Worm (Caenorhabditis elegans) whole organism, midembryonic: ENCODE results near the gene F41C3.8.

Experiments
- T22C8.4 ChIP-seq: fragments of 200-800 bp; sonication (Bioruptor generic); IDR thresholded peaks from 2 replicates; pipeline ENCODE4 v1.3.6; 2022; ENCODE audit warnings: missing genetic modification characterization, missing compliant biosample characterization
- cog-1 ChIP-seq: sonication (generic microtip); optimal IDR thresholded peaks from 2 replicates; lab custom pipeline; 2016; ENCODE audit warnings: missing genetic modification characterization, missing compliant biosample characterization
- flt-1 ChIP-seq: fragments of 200-800 bp; sonication (Bioruptor generic); IDR thresholded peaks from 2 replicates; pipeline ENCODE4 v1.3.6; 2022; ENCODE audit warnings: missing genetic modification characterization, missing compliant biosample characterization
- klf-2 ChIP-seq: fragments of 200-800 bp; sonication (Bioruptor generic); conservative IDR thresholded peaks from 2 replicates; pipeline ENCODE4 v1.3.6; 2022; ENCODE audit warnings: missing genetic modification reagents, missing genetic modification characterization, missing compliant biosample characterization
- med-1 ChIP-seq: sonication (generic microtip); optimal IDR thresholded peaks from 2 replicates; lab custom pipeline; 2017; ENCODE audit warnings: missing genetic modification characterization, mild to moderate bottlenecking, missing compliant biosample characterization, antibody characterized with exemption, missing genetic modification reagents; ENCODE audit not compliant: insufficient read depth
- ref-1 ChIP-seq: fragments of 200-800 bp; sonication (Bioruptor generic); conservative IDR thresholded peaks from 2 replicates; pipeline ENCODE4 v1.3.6; 2022; ENCODE audit warnings: missing genetic modification reagents, missing genetic modification characterization, missing compliant biosample characterization
- tab-1 ChIP-seq: fragments of 200-800 bp; sonication (Bioruptor generic); IDR thresholded peaks from 2 replicates; pipeline ENCODE4 v1.3.6; 2022; ENCODE audit warnings: missing genetic modification characterization, missing compliant biosample characterization
- ztf-23 ChIP-seq: fragments of 200-800 bp; sonication (Bioruptor generic); IDR thresholded peaks from 2 replicates; pipeline ENCODE4 v1.3.6; 2022; ENCODE audit warnings: missing genetic modification reagents, missing genetic modification characterization, missing compliant biosample characterization
- ztf-29 ChIP-seq: fragments of 200-800 bp; sonication (Bioruptor generic); IDR thresholded peaks from 2 replicates; pipeline ENCODE4 v1.3.6; 2022; ENCODE audit warnings: missing genetic modification reagents, missing genetic modification characterization, missing compliant biosample characterization

The F41C3.8 gene

ce11 chrII:4683693-4684092 is 32.2 kb upstream of the F41C3.8 start, which contains the start of gene sre-40:
TSS of gene sre-40 (minus strand) at chrII:4683793.
- TF ChIP-seq flt-1 (no peak), cog-1 (tag; lab: Kevin White, UChicago) (no peak), ztf-23 (GFP tag; lab: Robert Waterston, UW) (no peak), ztf-29 (GFP tag; lab: Robert Waterston, UW) (no peak), klf-2 (no peak), med-1 (GFP tag; lab: Kevin White, UChicago) (no peak), T22C8.4 (no peak), ref-1 (GFP tag; lab: Robert Waterston, UW) (no peak), tab-1 (GFP tag; lab: Robert Waterston, UW) (no peak)

- TF ChIP-seq tab-1 (GFP tag; lab: Robert Waterston, UW) (no peak), klf-2 (no peak), flt-1 (no peak), T22C8.4 (no peak), cog-1 (tag; lab: Kevin White, UChicago) (no peak), med-1 (GFP tag; lab: Kevin White, UChicago) (no peak), ztf-23 (GFP tag; lab: Robert Waterston, UW) (no peak)
Observed at ce11 chrII:4684852-4685251, 31.0 kb upstream of the F41C3.8 start.

DNA sequence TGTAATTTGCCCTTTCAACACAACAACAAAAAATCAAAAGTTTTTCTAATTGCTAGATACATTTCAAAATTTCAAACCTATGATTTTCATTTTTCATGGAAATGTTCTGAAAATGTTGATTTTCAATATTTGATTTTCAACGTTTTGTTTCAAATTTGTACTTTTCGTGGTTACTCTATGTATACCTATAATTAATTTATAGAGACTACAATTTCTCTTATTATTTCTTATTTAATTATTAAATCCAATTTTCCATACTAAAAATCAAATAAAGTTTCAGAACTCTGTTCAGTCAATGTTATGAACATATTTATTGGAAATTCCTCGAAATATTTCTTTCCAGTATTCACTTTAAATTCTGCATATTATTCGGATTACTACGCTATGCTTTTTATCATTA is 28.9 kb upstream of the F41C3.8 start, which contains the start of gene sre-39:
TSS of gene sre-39 (plus strand) at position 301 of the 400 bp plus-strand sequence.
- no peak for TF ChIP-seq ztf-23 (GFP tag; lab: Robert Waterston, UW)

ce11 chrII:4689477-4689876 is 26.4 kb upstream of the F41C3.8 start, which contains the start of gene F10G7.12:
TSS of gene F10G7.12 (plus strand) at chrII:4689777.
- TF ChIP-seq ref-1 (GFP tag; lab: Robert Waterston, UW): no peak
- TF ChIP-seq flt-1: no peak
- no peak for TF ChIP-seq ztf-23 (GFP tag; lab: Robert Waterston, UW)
- no peak for TF ChIP-seq tab-1 (GFP tag; lab: Robert Waterston, UW)
- no peak for TF ChIP-seq ztf-29 (GFP tag; lab: Robert Waterston, UW)
- no peak for TF ChIP-seq T22C8.4
- no peak for TF ChIP-seq med-1 (GFP tag; lab: Kevin White, UChicago)
- no peak for TF ChIP-seq cog-1 (tag; lab: Kevin White, UChicago)
- TF ChIP-seq klf-2: no peak

DNA sequence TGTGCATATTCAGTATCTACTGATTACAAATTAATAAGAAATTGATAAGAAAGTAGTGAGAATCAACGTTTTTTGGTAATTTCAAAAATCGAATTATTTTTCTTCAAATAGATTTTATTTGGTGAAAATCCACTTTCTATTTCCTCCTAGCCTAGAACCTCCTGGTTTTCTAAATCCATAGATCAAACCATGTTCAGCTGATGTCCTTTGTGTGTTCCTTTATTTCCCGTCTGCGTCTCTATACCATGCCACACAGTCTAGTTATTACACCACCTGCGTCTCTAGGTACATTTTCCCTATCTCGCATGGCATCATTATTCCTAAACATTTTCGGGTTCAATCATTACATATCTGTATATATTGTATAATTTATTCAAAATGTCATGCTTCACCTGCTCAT is 22.7 kb upstream of the F41C3.8 start, which contains the start of gene F10G7.5:
TSS of gene F10G7.5 (plus strand) at position 286 of the 400 bp plus-strand sequence.
- TF ChIP-seq ztf-23 (GFP tag; lab: Robert Waterston, UW) (no peak), flt-1 (no peak), cog-1 (tag; lab: Kevin White, UChicago) (peak; percentile 28), T22C8.4 (no peak), tab-1 (GFP tag; lab: Robert Waterston, UW) (no peak)

- no peak for TF ChIP-seq ztf-29 (GFP tag; lab: Robert Waterston, UW)
- TF ChIP-seq flt-1: no peak
- no peak for TF ChIP-seq cog-1 (tag; lab: Kevin White, UChicago)
- no peak for TF ChIP-seq klf-2
- no peak for TF ChIP-seq med-1 (GFP tag; lab: Kevin White, UChicago)
- no peak for TF ChIP-seq ref-1 (GFP tag; lab: Robert Waterston, UW)
- TF ChIP-seq ztf-23 (GFP tag; lab: Robert Waterston, UW): no peak
- no peak for TF ChIP-seq tab-1 (GFP tag; lab: Robert Waterston, UW)
- TF ChIP-seq T22C8.4: no peak
Observed at ce11 chrII:4696055-4696454, 19.8 kb upstream of the F41C3.8 start.

DNA sequence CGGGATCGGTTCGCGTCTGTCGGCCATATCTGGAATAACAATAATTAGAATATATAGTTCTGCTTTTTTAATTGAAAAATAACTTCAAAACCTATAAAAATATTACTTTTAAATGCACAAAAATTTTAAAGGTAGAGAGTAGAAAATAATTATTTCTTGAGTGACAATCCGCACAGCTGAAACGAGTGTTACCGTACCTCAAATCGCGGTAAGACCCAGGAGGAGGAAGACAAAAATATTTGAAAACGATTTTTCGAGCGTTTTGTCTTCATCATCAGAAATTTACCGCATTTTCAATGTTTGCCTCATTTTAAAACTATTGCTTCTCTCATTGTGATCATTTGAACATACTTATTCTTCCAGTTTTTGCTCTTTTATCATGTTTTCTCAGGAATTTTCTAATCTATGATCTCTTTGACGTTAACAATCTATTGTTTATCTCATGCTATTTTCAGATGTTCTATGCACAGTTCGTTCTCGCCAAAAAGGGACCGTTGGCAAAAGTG is 17.5 kb upstream of the F41C3.8 start, which contains the start of the genes rpn-5 and scc-1:
TSS of gene rpn-5 (minus strand) at position 162 of the 506 bp plus-strand sequence.
TSS of gene scc-1 (plus strand) at position 456 of the 506 bp plus-strand sequence.
- TF ChIP-seq T22C8.4 (no peak), cog-1 (tag; lab: Kevin White, UChicago) (no peak), ztf-29 (GFP tag; lab: Robert Waterston, UW) (no peak), ztf-23 (GFP tag; lab: Robert Waterston, UW) (no peak), klf-2 (no peak), med-1 (GFP tag; lab: Kevin White, UChicago) (no peak), flt-1 (no peak), ref-1 (GFP tag; lab: Robert Waterston, UW) (no peak), tab-1 (GFP tag; lab: Robert Waterston, UW) (no peak)

- TF ChIP-seq tab-1 (GFP tag; lab: Robert Waterston, UW) (peak; percentile 70; the same call in 1 of the 2 replicates), ref-1 (GFP tag; lab: Robert Waterston, UW) (peak; percentile 57; the same call in 1 of the 2 replicates), ztf-23 (GFP tag; lab: Robert Waterston, UW) (peak; percentile 90), cog-1 (tag; lab: Kevin White, UChicago) (peak; percentile 30), ztf-29 (GFP tag; lab: Robert Waterston, UW) (peak; percentile 84), T22C8.4 (peak; percentile 18; the same call in 1 of the 2 replicates), med-1 (GFP tag; lab: Kevin White, UChicago) (peak; percentile 29), klf-2 (peak; percentile 71), flt-1 (peak; percentile 90)
Observed at ce11 chrII:4701482-4702119, 14.2 kb upstream of the F41C3.8 start, which contains the start of gene unc-85. TSS of gene unc-85 (plus strand) at chrII:4702069.

- no peak for TF ChIP-seq ztf-29 (GFP tag; lab: Robert Waterston, UW)
- TF ChIP-seq flt-1: no peak
- no peak for TF ChIP-seq ref-1 (GFP tag; lab: Robert Waterston, UW)
- no peak for TF ChIP-seq med-1 (GFP tag; lab: Kevin White, UChicago)
- TF ChIP-seq ztf-23 (GFP tag; lab: Robert Waterston, UW): no peak
- no peak for TF ChIP-seq tab-1 (GFP tag; lab: Robert Waterston, UW)
- TF ChIP-seq klf-2: no peak
- no peak for TF ChIP-seq cog-1 (tag; lab: Kevin White, UChicago)
- TF ChIP-seq T22C8.4: no peak
Observed at ce11 chrII:4703011-4703410, 12.8 kb upstream of the F41C3.8 start.
